Worm (Caenorhabditis elegans) whole organism, late embryonic: Measurements from ENCODE around the gene aqp-6.

ENCODE experiments used
- F13H6.1 ChIP-seq: sonication (generic microtip); optimal IDR thresholded peaks from 2 replicates; lab custom pipeline; 2016; ENCODE audit warnings: missing genetic modification characterization, missing compliant biosample characterization
- K02D7.2 ChIP-seq: sonication (generic microtip); optimal IDR thresholded peaks from 2 replicates; lab custom pipeline; 2017; ENCODE audit warnings: mild to moderate bottlenecking, missing genetic modification characterization, missing compliant biosample characterization
- K09A11.1 ChIP-seq: sonication (generic microtip); optimal IDR thresholded peaks from 2 replicates; lab custom pipeline; 2017; ENCODE audit warnings: antibody characterized with exemption, mild to moderate bottlenecking, missing genetic modification characterization, missing compliant biosample characterization; ENCODE audit not compliant: insufficient read depth
- ahr-1 ChIP-seq: sonication (generic microtip); optimal IDR thresholded peaks from 2 replicates; lab custom pipeline; 2016; ENCODE audit warnings: missing genetic modification characterization, missing compliant biosample characterization
- ceh-14 ChIP-seq: sonication (generic microtip); optimal IDR thresholded peaks from 2 replicates; lab custom pipeline; 2016; ENCODE audit warnings: missing genotype, missing genetic modification characterization, missing compliant biosample characterization
- ceh-18 ChIP-seq: sonication (generic microtip); optimal IDR thresholded peaks from 2 replicates; lab custom pipeline; 2016; ENCODE audit warnings: missing genetic modification characterization, missing compliant biosample characterization
- ceh-22 ChIP-seq: sonication (generic microtip); optimal IDR thresholded peaks from 2 replicates; lab custom pipeline; 2017; ENCODE audit warnings: missing biosample characterization, missing genetic modification characterization
- ceh-30 ChIP-seq: fragments of 150-350 bp; optimal IDR thresholded peaks from 2 replicates; lab custom pipeline; 2014; ENCODE audit warnings: missing biosample characterization, missing genetic modification characterization
- ceh-31 ChIP-seq: sonication (generic microtip); optimal IDR thresholded peaks from 2 replicates; lab custom pipeline; 2016; ENCODE audit warnings: missing genetic modification characterization, missing compliant biosample characterization
- che-1 ChIP-seq: sonication (generic microtip); optimal IDR thresholded peaks from 2 replicates; lab custom pipeline; 2016; ENCODE audit warnings: mild to moderate bottlenecking, missing genetic modification characterization, missing compliant biosample characterization
- dmd-4 ChIP-seq: sonication (generic microtip); optimal IDR thresholded peaks from 2 replicates; lab custom pipeline; 2016; ENCODE audit warnings: borderline replicate concordance, missing genetic modification characterization, missing compliant biosample characterization
- elt-2 ChIP-seq: sonication (generic microtip); optimal IDR thresholded peaks from 2 replicates; lab custom pipeline; 2016; ENCODE audit warnings: missing genetic modification reagents, missing genetic modification characterization, missing compliant biosample characterization
- fax-1 ChIP-seq: sonication (generic microtip); optimal IDR thresholded peaks from 2 replicates; lab custom pipeline; 2016; ENCODE audit warnings: missing genotype, missing genetic modification characterization, missing compliant biosample characterization
- fkh-10 ChIP-seq: fragments of 150-350 bp; optimal IDR thresholded peaks from 2 replicates; lab custom pipeline; 2014; ENCODE audit warnings: missing biosample characterization, missing genetic modification reagents, missing genetic modification characterization
- fkh-6 ChIP-seq: sonication (generic microtip); optimal IDR thresholded peaks from 2 replicates; lab custom pipeline; 2016; ENCODE audit warnings: missing genetic modification characterization, missing compliant biosample characterization
- gmeb-2 ChIP-seq: sonication (generic microtip); optimal IDR thresholded peaks from 2 replicates; lab custom pipeline; 2016; ENCODE audit warnings: missing genetic modification characterization, inconsistent platforms, missing compliant biosample characterization
- hlh-13 ChIP-seq: fragments of 200-800 bp; sonication (Bioruptor generic); optimal IDR thresholded peaks from 2 replicates; lab custom pipeline; 2018; ENCODE audit warnings: mild to moderate bottlenecking, missing genetic modification characterization, missing compliant biosample characterization
- hlh-15 ChIP-seq: sonication (generic microtip); optimal IDR thresholded peaks from 2 replicates; lab custom pipeline; 2016; ENCODE audit warnings: missing genetic modification characterization, missing compliant biosample characterization
- lin-11 ChIP-seq: fragments of 200-800 bp; sonication (Bioruptor generic); optimal IDR thresholded peaks from 2 replicates; lab custom pipeline; 2018; ENCODE audit warnings: mild to moderate bottlenecking, missing genetic modification characterization, missing compliant biosample characterization
- madf-2 ChIP-seq: sonication (generic microtip); optimal IDR thresholded peaks from 2 replicates; lab custom pipeline; 2017; ENCODE audit warnings: missing genetic modification characterization, missing compliant biosample characterization
- pqm-1 ChIP-seq: sonication (generic microtip); optimal IDR thresholded peaks from 2 replicates; lab custom pipeline; 2016; ENCODE audit warnings: missing genetic modification characterization, missing compliant biosample characterization
- ref-2 ChIP-seq: sonication (generic microtip); optimal IDR thresholded peaks from 2 replicates; lab custom pipeline; 2016; ENCODE audit warnings: missing genetic modification characterization, missing compliant biosample characterization
- sdc-2 ChIP-seq: sonication (generic microtip); optimal IDR thresholded peaks from 2 replicates; lab custom pipeline; 2016; ENCODE audit warnings: missing genotype, missing genetic modification characterization, missing compliant biosample characterization
- sox-4 ChIP-seq: sonication (generic microtip); optimal IDR thresholded peaks from 2 replicates; lab custom pipeline; 2017; ENCODE audit warnings: mild to moderate bottlenecking, missing genetic modification characterization, inconsistent platforms, missing compliant biosample characterization
- syd-9 ChIP-seq: sonication (generic microtip); optimal IDR thresholded peaks from 2 replicates; lab custom pipeline; 2016; ENCODE audit warnings: mild to moderate bottlenecking, missing genetic modification characterization, moderate library complexity, missing compliant biosample characterization
- ttx-3 ChIP-seq: sonication (generic microtip); optimal IDR thresholded peaks from 2 replicates; lab custom pipeline; 2016; ENCODE audit warnings: missing genetic modification reagents, missing genetic modification characterization, missing compliant biosample characterization
- unc-3 ChIP-seq, 2 experiments: fragments of 200-800 bp in 1 of 2; sonication (Bioruptor generic) in 1 of 2; sonication (generic microtip) in 1 of 2; conservative IDR thresholded peaks in 1 of 2; optimal IDR thresholded peaks in 1 of 2; 2 replicates each; pipeline versions ENCODE4 v1.3.6 to Lab custom; 2016 to 2022; ENCODE audit warnings: missing compliant biosample characterization in 2 of 2, missing genetic modification characterization in 2 of 2, missing genetic modification reagents in 1 of 2
- unc-55 ChIP-seq: sonication (generic microtip); optimal IDR thresholded peaks from 2 replicates; lab custom pipeline; 2017; ENCODE audit warnings: missing biosample characterization, missing genetic modification reagents, missing genetic modification characterization

The aqp-6 gene

DNA sequence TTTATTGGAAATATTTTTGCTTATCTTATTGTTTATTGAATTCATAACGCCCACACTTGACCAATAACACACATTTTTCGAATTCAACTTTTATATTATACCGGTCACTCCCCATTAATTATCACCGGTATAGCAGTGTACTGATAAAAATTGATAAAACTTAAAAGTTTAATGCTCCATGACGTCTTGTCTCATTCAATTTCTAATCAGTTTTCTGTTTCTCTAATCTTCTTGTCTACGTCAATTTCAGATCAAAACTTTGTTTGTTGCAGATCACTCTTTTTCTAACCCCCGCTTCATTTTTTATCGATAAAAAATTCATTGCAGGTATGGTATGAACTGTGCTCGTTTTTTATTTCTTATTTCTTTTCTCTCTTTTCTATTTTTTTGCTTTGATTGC, 45.5 kb downstream of the aqp-6 start:
- TF ChIP-seq ceh-14 (tag; lab: Kevin White, UChicago) (no peak), fax-1 (tag; lab: Kevin White, UChicago) (no peak), pqm-1 (peak; percentile 42), hlh-15 (tag; lab: Kevin White, UChicago) (no peak), fkh-6 (no peak), elt-2 (tag; lab: Kevin White, UChicago) (peak; percentile 84), gmeb-2 (no peak), ceh-30 (tag; lab: Kevin White, UChicago) (no peak), unc-3 (GFP tag; conservative IDR thresholded peaks at IDR 0.05; lab: Robert Waterston, UW) (no peak), unc-3 (tag; optimal IDR thresholded peaks at IDR 0.05; lab: Kevin White, UChicago) (no peak)

DNA sequence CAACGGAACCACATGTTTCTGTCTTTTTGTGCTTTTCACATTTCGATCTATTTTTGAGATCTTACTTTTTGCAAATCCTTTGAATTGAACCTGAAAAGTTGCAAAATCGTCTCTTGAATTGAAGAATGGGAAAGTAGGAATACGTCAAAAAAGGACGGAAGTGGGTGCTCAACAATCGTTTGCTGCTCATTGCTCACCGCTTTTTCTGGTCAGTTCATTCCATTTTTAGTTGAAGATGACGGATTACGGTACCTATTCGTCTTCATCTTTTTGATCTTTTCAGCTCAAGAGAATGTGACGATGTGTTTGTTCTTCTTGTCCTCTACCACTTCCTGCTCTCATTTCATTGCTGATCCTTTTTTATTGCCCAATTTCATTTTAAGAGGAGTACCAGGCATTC, 46.9 kb downstream of the aqp-6 start, which contains the start of gene C05A2.4:
C05A2.4 (plus strand) TSS at position 301 of the 400 bp plus-strand sequence.
- TF ChIP-seq che-1 (tag; lab: Kevin White, UChicago) (no peak), fax-1 (tag; lab: Kevin White, UChicago) (no peak), dmd-4 (tag; lab: Kevin White, UChicago) (no peak), sdc-2 (no peak), F13H6.1 (tag; lab: Kevin White, UChicago) (no peak), gmeb-2 (no peak), lin-11 (tag; lab: Kevin White, UChicago) (no peak), ceh-18 (tag; lab: Kevin White, UChicago) (no peak), K09A11.1 (tag; lab: Kevin White, UChicago) (no peak)

DNA sequence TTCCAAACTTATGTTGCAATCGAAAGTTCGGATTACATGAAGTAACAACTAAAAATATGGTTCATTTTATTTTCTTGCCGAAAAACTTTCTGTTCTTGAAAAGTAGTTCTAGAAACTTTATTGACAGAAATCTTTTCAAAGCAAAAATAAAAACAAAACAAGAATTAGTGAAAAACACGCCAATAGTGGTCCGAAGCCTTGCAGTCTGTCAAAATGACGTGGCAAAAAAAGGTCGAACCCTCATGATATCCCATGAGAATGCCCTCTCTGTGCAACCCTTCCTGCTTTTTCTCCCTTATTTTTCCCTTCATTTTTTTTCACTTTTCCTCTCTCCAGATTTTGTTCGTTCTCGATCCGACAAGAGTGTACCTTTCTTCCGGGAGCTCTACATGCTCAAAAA, 50.9 kb downstream of the aqp-6 start:
- no peak for TF ChIP-seq fkh-10 (GFP tag; lab: Kevin White, UChicago)
- no peak for TF ChIP-seq sox-4 (tag; lab: Kevin White, UChicago)
- no peak for TF ChIP-seq syd-9 (tag; lab: Kevin White, UChicago)
- TF ChIP-seq sdc-2 = no peak
- TF ChIP-seq ref-2 = no peak
- no peak for TF ChIP-seq ceh-30 (tag; lab: Kevin White, UChicago)
- no peak for TF ChIP-seq ttx-3 (tag; lab: Kevin White, UChicago)
- no peak for TF ChIP-seq ceh-22
- no peak for TF ChIP-seq madf-2
- TF ChIP-seq dmd-4 (tag; lab: Kevin White, UChicago) = no peak
- no peak for TF ChIP-seq ceh-31 (tag; lab: Kevin White, UChicago)
- TF ChIP-seq hlh-15 (tag; lab: Kevin White, UChicago) = no peak
- no peak for TF ChIP-seq hlh-13
- no peak for TF ChIP-seq unc-55 (GFP tag; lab: Kevin White, UChicago)
- no peak for TF ChIP-seq K02D7.2 (tag; lab: Kevin White, UChicago)
- TF ChIP-seq ahr-1 (tag; lab: Kevin White, UChicago) = no peak
